Fruit fly (Drosophila melanogaster) whole organism, embryonic: Measurements from ENCODE around the gene heph.

Source experiments
- Adf1 ChIP-seq: fragments of 200-800 bp; sonication (Bioruptor generic); IDR thresholded peaks from 2 replicates; pipeline ENCODE4 v1.3.6; 2022; ENCODE audit warnings: missing biosample characterization, missing genetic modification characterization
- Atf6 ChIP-seq: fragments of 200-800 bp; sonication (Bioruptor generic); IDR thresholded peaks from 2 replicates; pipeline ENCODE4 v1.3.6; 2022; ENCODE audit warnings: missing biosample characterization, missing genetic modification characterization
- B-H2 ChIP-seq: fragments of 200-800 bp; sonication (Bioruptor generic); optimal IDR thresholded peaks from 2 replicates; lab custom pipeline; 2018; ENCODE audit warnings: missing biosample characterization, mild to moderate bottlenecking, missing genetic modification characterization
- BtbVII ChIP-seq: fragments of 200-800 bp; sonication (Bioruptor generic); optimal IDR thresholded peaks from 3 replicates; lab custom pipeline; 2017; ENCODE audit warnings: missing biosample characterization, mild to moderate bottlenecking, missing genetic modification characterization
- CG10209 ChIP-seq: fragments of 200-800 bp; sonication (Bioruptor generic); optimal IDR thresholded peaks from 3 replicates; lab custom pipeline; 2017; ENCODE audit warnings: missing biosample characterization, mild to moderate bottlenecking, missing genetic modification characterization, missing genetic modification reagents
- CG10274 ChIP-seq: fragments of 200-800 bp; sonication (Bioruptor generic); optimal IDR thresholded peaks from 3 replicates; lab custom pipeline; 2017; ENCODE audit warnings: missing biosample characterization, mild to moderate bottlenecking, missing genetic modification characterization
- CG11456 ChIP-seq: fragments of 200-800 bp; sonication (Bioruptor generic); IDR thresholded peaks from 3 replicates; pipeline ENCODE4 v1.3.6; 2022; ENCODE audit warnings: missing biosample characterization, missing genetic modification characterization
- CG12236 ChIP-seq: fragments of 200-800 bp; sonication (Bioruptor generic); optimal IDR thresholded peaks from 2 replicates; lab custom pipeline; 2016; ENCODE audit warnings: missing biosample characterization, missing genetic modification characterization
- CG13123 ChIP-seq: fragments of 200-800 bp; sonication (Bioruptor generic); optimal IDR thresholded peaks from 2 replicates; lab custom pipeline; 2016; ENCODE audit warnings: missing biosample characterization, missing genetic modification characterization
- CG13624 ChIP-seq: fragments of 200-800 bp; sonication (Bioruptor generic); optimal IDR thresholded peaks from 2 replicates; lab custom pipeline; 2016; ENCODE audit warnings: missing biosample characterization, missing genetic modification characterization
- CG13894 ChIP-seq: fragments of 200-800 bp; sonication (Bioruptor generic); optimal IDR thresholded peaks from 3 replicates; lab custom pipeline; 2018; ENCODE audit warnings: missing biosample characterization, mild to moderate bottlenecking, missing genetic modification characterization, moderate library complexity
- CG15269 ChIP-seq: fragments of 200-800 bp; sonication (Bioruptor generic); optimal IDR thresholded peaks from 2 replicates; lab custom pipeline; 2018; ENCODE audit warnings: missing biosample characterization, mild to moderate bottlenecking, missing genetic modification characterization, moderate library complexity
- CG15514 ChIP-seq: fragments of 200-800 bp; sonication (Bioruptor generic); optimal IDR thresholded peaks from 3 replicates; lab custom pipeline; 2017; ENCODE audit warnings: missing biosample characterization, missing genetic modification characterization, mild to moderate bottlenecking, moderate library complexity, missing genetic modification reagents
- CG16813 ChIP-seq: fragments of 200-800 bp; sonication (Bioruptor generic); IDR thresholded peaks from 3 replicates; pipeline ENCODE4 v1.3.6; 2022; ENCODE audit warnings: missing biosample characterization, missing genetic modification characterization; ENCODE audit not compliant: partially characterized antibody
- CG17328 ChIP-seq: fragments of 200-800 bp; sonication (Bioruptor generic); IDR thresholded peaks from 2 replicates; pipeline ENCODE4 v1.3.6; 2022; ENCODE audit warnings: missing biosample characterization, missing genetic modification characterization
- CG31365 ChIP-seq: fragments of 200-800 bp; sonication (Bioruptor generic); optimal IDR thresholded peaks from 2 replicates; lab custom pipeline; 2018; ENCODE audit warnings: missing biosample characterization, mild to moderate bottlenecking, missing genetic modification characterization
- CG33213 ChIP-seq: fragments of 200-800 bp; sonication (Bioruptor generic); optimal IDR thresholded peaks from 3 replicates; lab custom pipeline; 2016; ENCODE audit warnings: missing biosample characterization, missing genetic modification characterization
- CG4328 ChIP-seq: fragments of 200-800 bp; sonication (Bioruptor generic); optimal IDR thresholded peaks from 3 replicates; lab custom pipeline; 2017; ENCODE audit warnings: missing biosample characterization, missing genetic modification reagents, missing genetic modification characterization
- CG4854 ChIP-seq: fragments of 200-800 bp; sonication (Bioruptor generic); optimal IDR thresholded peaks from 2 replicates; lab custom pipeline; 2016; ENCODE audit warnings: missing biosample characterization, missing genetic modification characterization, inconsistent platforms
- CG6175 ChIP-seq: fragments of 200-800 bp; sonication (Bioruptor generic); IDR thresholded peaks from 3 replicates; pipeline ENCODE4 v1.3.6; 2022; ENCODE audit warnings: missing biosample characterization, missing genetic modification characterization
- CG8359 ChIP-seq: fragments of 200-800 bp; sonication (Bioruptor generic); optimal IDR thresholded peaks from 2 replicates; lab custom pipeline; 2017; ENCODE audit warnings: missing biosample characterization, mild to moderate bottlenecking, missing genetic modification characterization, borderline replicate concordance
- D19B ChIP-seq: fragments of 200-800 bp; sonication (Bioruptor generic); optimal IDR thresholded peaks from 2 replicates; lab custom pipeline; 2017; ENCODE audit warnings: missing biosample characterization, mild to moderate bottlenecking, missing genetic modification characterization
- Dp ChIP-seq: fragments of 200-800 bp; sonication (Bioruptor generic); optimal IDR thresholded peaks from 2 replicates; lab custom pipeline; 2018; ENCODE audit warnings: missing biosample characterization, mild to moderate bottlenecking, missing genetic modification characterization, moderate library complexity
- Dref ChIP-seq: fragments of 200-800 bp; sonication (Bioruptor generic); IDR thresholded peaks from 2 replicates; pipeline ENCODE4 v1.3.6; 2022; ENCODE audit warnings: missing biosample characterization, missing genetic modification characterization
- H15 ChIP-seq: fragments of 200-800 bp; sonication (Bioruptor generic); IDR thresholded peaks from 3 replicates; pipeline ENCODE4 v1.3.6; 2022; ENCODE audit warnings: missing biosample characterization, missing genetic modification characterization
- HLH3B ChIP-seq: fragments of 200-800 bp; sonication (Bioruptor generic); IDR thresholded peaks from 2 replicates; pipeline ENCODE4 v1.3.6; 2022; ENCODE audit warnings: missing biosample characterization, missing genetic modification characterization
- Hmr ChIP-seq: fragments of 200-800 bp; sonication (Bioruptor generic); optimal IDR thresholded peaks from 3 replicates; lab custom pipeline; 2017; ENCODE audit warnings: mild to moderate bottlenecking, missing biosample characterization, missing genetic modification reagents, missing genetic modification characterization
- Hr51 ChIP-seq, 2 experiments: fragments of 200-800 bp; sonication (Bioruptor generic); optimal IDR thresholded peaks; 2 replicates in 1 of 2; 3 replicates in 1 of 2; lab custom pipeline; 2016 to 2018; ENCODE audit warnings: missing biosample characterization in 2 of 2, missing genetic modification characterization in 2 of 2, mild to moderate bottlenecking in 1 of 2, moderate library complexity in 1 of 2
- Med ChIP-seq: fragments of 200-800 bp; sonication (Bioruptor generic); peaks from one replicate; lab custom pipeline; 2016; ENCODE audit warnings: missing biosample characterization, missing genetic modification characterization, mild to moderate bottlenecking, inconsistent platforms, moderate library complexity
- PHDP ChIP-seq: fragments of 200-800 bp; sonication (Bioruptor generic); optimal IDR thresholded peaks from 3 replicates; lab custom pipeline; 2018; ENCODE audit warnings: missing biosample characterization, mild to moderate bottlenecking, missing genetic modification characterization, moderate library complexity
- Sox102F ChIP-seq: fragments of 200-800 bp; sonication (Bioruptor generic); optimal IDR thresholded peaks from 2 replicates; lab custom pipeline; 2018; ENCODE audit warnings: missing biosample characterization, mild to moderate bottlenecking, missing genetic modification characterization, moderate library complexity
- YL-1 ChIP-seq: fragments of 200-800 bp; sonication (Bioruptor generic); optimal IDR thresholded peaks from 3 replicates; lab custom pipeline; 2017; ENCODE audit warnings: missing biosample characterization, mild to moderate bottlenecking, missing genetic modification characterization
- ara ChIP-seq: fragments of 200-800 bp; sonication (Bioruptor generic); IDR thresholded peaks from 2 replicates; pipeline ENCODE4 v1.3.6; 2022; ENCODE audit warnings: missing biosample characterization, missing genetic modification characterization
- ash1 ChIP-seq: fragments of 200-800 bp; sonication (Bioruptor generic); optimal IDR thresholded peaks from 2 replicates; lab custom pipeline; 2018; ENCODE audit warnings: missing biosample characterization, mild to moderate bottlenecking, missing genetic modification characterization
- ci ChIP-seq: fragments of 200-800 bp; sonication (Bioruptor generic); IDR thresholded peaks from 3 replicates; pipeline ENCODE4 v1.3.6; 2022; ENCODE audit warnings: missing biosample characterization, missing genetic modification characterization
- dati ChIP-seq: fragments of 200-800 bp; sonication (Bioruptor generic); IDR thresholded peaks from 2 replicates; pipeline ENCODE4 v1.3.6; 2022; ENCODE audit warnings: missing biosample characterization, missing genetic modification characterization
- disco-r ChIP-seq: fragments of 200-800 bp; sonication (Bioruptor generic); optimal IDR thresholded peaks from 2 replicates; lab custom pipeline; 2016; ENCODE audit warnings: missing biosample characterization, missing genetic modification characterization
- dmrt11E ChIP-seq: fragments of 200-800 bp; sonication (Bioruptor generic); optimal IDR thresholded peaks from 3 replicates; lab custom pipeline; 2018; ENCODE audit warnings: missing biosample characterization, mild to moderate bottlenecking, missing genetic modification characterization, moderate library complexity
- eyg ChIP-seq: fragments of 200-800 bp; sonication (Bioruptor generic); optimal IDR thresholded peaks from 3 replicates; lab custom pipeline; 2016; ENCODE audit warnings: missing biosample characterization, missing genetic modification characterization
- gfzf ChIP-seq: fragments of 200-800 bp; sonication (Bioruptor generic); optimal IDR thresholded peaks from 2 replicates; lab custom pipeline; 2016; ENCODE audit warnings: missing biosample characterization, mild to moderate bottlenecking, missing genetic modification characterization, moderate library complexity
- grau ChIP-seq: fragments of 200-800 bp; optimal IDR thresholded peaks from 3 replicates; lab custom pipeline; 2019; ENCODE audit warnings: missing biosample characterization, mild to moderate bottlenecking, missing genetic modification characterization, moderate library complexity
- h ChIP-seq: fragments of >200 bp; optimal IDR thresholded peaks from 2 replicates; lab custom pipeline; 2017
- hb ChIP-seq: fragments of 200-800 bp; sonication (Bioruptor generic); IDR thresholded peaks from 3 replicates; pipeline ENCODE4 v1.3.6; 2022; ENCODE audit warnings: missing biosample characterization, missing genetic modification characterization; ENCODE audit not compliant: partially characterized antibody
- hkb ChIP-seq, 2 experiments: fragments of 200-800 bp in 1 of 2; fragments of >200 bp in 1 of 2; sonication (Bioruptor generic) in 1 of 2; IDR thresholded peaks in 1 of 2; optimal IDR thresholded peaks in 1 of 2; 2 replicates each; pipeline versions ENCODE4 v1.3.6 to Lab custom; 2017 to 2022; ENCODE audit warnings: missing biosample characterization in 1 of 2, missing genetic modification characterization in 1 of 2
- jumu ChIP-seq: fragments of 200-800 bp; sonication (Bioruptor generic); optimal IDR thresholded peaks from 3 replicates; lab custom pipeline; 2016; ENCODE audit warnings: missing biosample characterization, missing genetic modification characterization
- klu ChIP-seq: fragments of 200-800 bp; sonication (Bioruptor generic); IDR thresholded peaks from 2 replicates; pipeline ENCODE4 v1.3.6; 2022; ENCODE audit warnings: missing biosample characterization, missing genetic modification characterization
- lbe ChIP-seq: fragments of 200-800 bp; sonication (Bioruptor generic); optimal IDR thresholded peaks from 2 replicates; lab custom pipeline; 2016; ENCODE audit warnings: missing biosample characterization, mild to moderate bottlenecking, missing genetic modification characterization
- phol ChIP-seq: fragments of 200-800 bp; sonication (Bioruptor generic); optimal IDR thresholded peaks from 3 replicates; lab custom pipeline; 2018; ENCODE audit warnings: missing biosample characterization, mild to moderate bottlenecking, missing genetic modification characterization, moderate library complexity
- run ChIP-seq: fragments of 200-800 bp; sonication (Bioruptor generic); optimal IDR thresholded peaks from 3 replicates; lab custom pipeline; 2018; ENCODE audit warnings: missing biosample characterization, mild to moderate bottlenecking, missing genetic modification characterization
- stwl ChIP-seq: fragments of 200-800 bp; sonication (Bioruptor generic); optimal IDR thresholded peaks from 3 replicates; lab custom pipeline; 2018; ENCODE audit warnings: missing biosample characterization, mild to moderate bottlenecking, missing genetic modification characterization, moderate library complexity
- vnd ChIP-seq: fragments of 200-800 bp; sonication (Bioruptor generic); IDR thresholded peaks from 3 replicates; pipeline ENCODE4 v1.3.6; 2022; ENCODE audit warnings: missing biosample characterization, missing genetic modification characterization; ENCODE audit not compliant: partially characterized antibody

Gene heph

DNA sequence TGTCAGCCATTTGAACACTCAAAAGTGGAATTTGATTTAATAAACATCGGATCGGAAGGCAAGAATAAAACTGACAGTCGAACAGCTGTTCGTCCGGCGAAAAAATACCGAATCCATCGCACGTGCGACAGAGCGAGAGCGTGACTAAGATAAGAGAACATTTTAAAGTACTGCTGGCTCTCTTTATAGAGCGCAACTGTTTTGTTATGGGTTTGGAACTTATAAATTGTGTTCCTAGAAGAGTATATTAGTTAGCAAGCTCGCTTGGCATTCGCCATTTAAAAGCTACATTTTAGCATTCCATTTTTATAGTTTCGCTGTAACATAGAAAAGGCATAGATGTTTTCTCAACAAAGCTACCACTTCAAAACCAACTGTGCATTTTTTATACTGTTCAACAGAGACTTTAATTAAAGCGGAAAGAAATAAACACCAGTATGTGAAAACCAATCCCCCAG is 205.2 kb downstream of the heph start, which contains the start of gene Rift (continued):
- TF ChIP-seq dmrt11E (tag; lab: Kevin White, UChicago) (no peak), Dp (GFP tag; lab: Kevin White, UChicago) (no peak), CG4328 (GFP tag; lab: Kevin White, UChicago) (no peak), disco-r (no peak), B-H2 (GFP tag; lab: Kevin White, UChicago) (no peak), CG15514 (GFP tag; lab: Kevin White, UChicago) (peak; percentile 32), Atf6 (GFP tag; lab: Robert Waterston, UW) (peak; percentile 60), CG6175 (no peak), run (no peak), CG16813 (GFP tag; lab: Robert Waterston, UW) (no peak), BtbVII (no peak), grau (tag; lab: Kevin White, UChicago) (peak; percentile 50), vnd (GFP tag; lab: Robert Waterston, UW) (no peak), CG15269 (tag; lab: Kevin White, UChicago) (peak; percentile 59), hb (no peak), CG4854 (GFP tag; lab: Kevin White, UChicago) (no peak), CG33213 (GFP tag; lab: Kevin White, UChicago) (peak; percentile 30), CG13123 (GFP tag; lab: Kevin White, UChicago) (no peak), Hmr (GFP tag; lab: Kevin White, UChicago) (peak; percentile 38), lbe (GFP tag; lab: Kevin White, UChicago) (peak; percentile 38), CG10274 (GFP tag; lab: Kevin White, UChicago) (no peak), H15 (GFP tag; lab: Robert Waterston, UW) (no peak), CG13624 (GFP tag; lab: Kevin White, UChicago) (no peak), HLH3B (GFP tag; lab: Robert Waterston, UW) (peak; percentile 17; the same call in 1 of the 2 replicates), phol (tag; lab: Kevin White, UChicago) (no peak), Adf1 (GFP tag; lab: Robert Waterston, UW) (no peak), ara (GFP tag; lab: Robert Waterston, UW) (peak; percentile 59), dati (GFP tag; lab: Robert Waterston, UW) (no peak), Hr51 (GFP tag; optimal IDR thresholded peaks at IDR 0.05; lab: Kevin White, UChicago) (peak in 1 of 2 experiments; percentile 44), h (lab: Kevin White, UChicago) (no peak), CG12236 (GFP tag; lab: Kevin White, UChicago) (no peak), gfzf (GFP tag; lab: Kevin White, UChicago) (no peak), CG8359 (no peak), D19B (GFP tag; lab: Kevin White, UChicago) (no peak), YL-1 (GFP tag; lab: Kevin White, UChicago) (peak; percentile 69), ci (peak; percentile 83; the same call in 2 of the 3 replicates), ash1 (GFP tag; lab: Kevin White, UChicago) (no peak), CG31365 (tag; lab: Kevin White, UChicago) (no peak), CG11456 (GFP tag; lab: Robert Waterston, UW) (no peak), Dref (GFP tag; lab: Robert Waterston, UW) (no peak)

DNA sequence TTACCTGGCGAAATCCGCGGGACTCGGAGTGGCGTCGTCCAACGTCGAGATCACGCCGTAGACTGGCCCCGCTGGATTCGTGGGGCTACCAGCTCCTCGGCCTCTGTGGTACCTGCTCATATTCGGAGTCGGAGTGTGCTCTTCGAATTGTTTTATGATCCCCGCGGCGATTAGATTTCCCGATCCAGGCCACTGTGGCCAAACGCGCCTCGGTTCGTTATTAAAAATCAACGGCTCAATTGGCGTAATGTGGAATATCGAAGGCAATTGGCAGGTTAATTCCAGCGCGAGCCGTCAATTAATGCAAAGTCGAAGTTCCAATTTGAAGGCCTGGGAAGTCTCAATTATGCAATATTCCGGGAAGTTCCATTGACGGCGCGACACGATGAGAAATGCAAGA is 205.7 kb downstream of the heph start:
- TF ChIP-seq CG17328 (GFP tag; lab: Robert Waterston, UW) (no peak), jumu (GFP tag; lab: Kevin White, UChicago) (no peak), grau (tag; lab: Kevin White, UChicago) (no peak), PHDP (tag; lab: Kevin White, UChicago) (no peak), CG13894 (tag; lab: Kevin White, UChicago) (peak; percentile 24), hb (no peak), Med (peak; percentile 18), hkb (optimal IDR thresholded peaks at IDR 0.05; lab: Kevin White, UChicago) (no peak), hkb (GFP tag; IDR thresholded peaks at IDR 0.05; lab: Robert Waterston, UW) (no peak), Sox102F (GFP tag; lab: Kevin White, UChicago) (no peak), eyg (no peak), CG10209 (GFP tag; lab: Kevin White, UChicago) (no peak), stwl (no peak), klu (no peak)
